Worm (Caenorhabditis elegans) whole organism, L4 larva: Measurements from ENCODE around the gene C04G2.10.
A peak's percentile ranks its signal among the peaks of the same experiment; 100 is the strongest.

Experiments used
- R02D3.7 ChIP-seq: fragments of 150-350 bp; sonication (generic microtip); optimal IDR thresholded peaks from 3 replicates; lab custom pipeline; 2014; ENCODE audit warnings: missing biosample characterization, missing genetic modification characterization
- ctbp-1 ChIP-seq: fragments of 200-800 bp; sonication (Bioruptor generic); IDR thresholded peaks from 2 replicates; pipeline ENCODE4 v1.3.6; 2022; ENCODE audit warnings: missing genetic modification reagents, missing genetic modification characterization, missing compliant biosample characterization
- daf-12 ChIP-seq: fragments of 150-350 bp; optimal IDR thresholded peaks from 2 replicates; lab custom pipeline; 2014; ENCODE audit warnings: missing biosample characterization, missing genetic modification reagents, missing genetic modification characterization
- egl-43 ChIP-seq: fragments of 200-800 bp; sonication (Bioruptor generic); IDR thresholded peaks from 2 replicates; pipeline ENCODE4 v1.3.6; 2022; ENCODE audit warnings: missing genetic modification reagents, missing genetic modification characterization, missing compliant biosample characterization
- fkh-10 ChIP-seq: fragments of 150-350 bp; optimal IDR thresholded peaks from 2 replicates; lab custom pipeline; 2014; ENCODE audit warnings: missing biosample characterization, missing genetic modification reagents, missing genetic modification characterization
- jun-1 ChIP-seq: fragments of 150-350 bp; optimal IDR thresholded peaks from 2 replicates; lab custom pipeline; 2014; ENCODE audit warnings: missing biosample characterization, missing genetic modification reagents, missing genetic modification characterization
- mdl-1 ChIP-seq, 2 experiments: fragments of 150-350 bp in 1 of 2; sonication (generic microtip) in 1 of 2; optimal IDR thresholded peaks; 2 replicates each; lab custom pipeline; 2014 to 2017; ENCODE audit warnings: missing biosample characterization in 2 of 2, missing genetic modification characterization in 2 of 2
- mep-1 ChIP-seq: fragments of 150-350 bp; sonication (generic microtip); optimal IDR thresholded peaks from 3 replicates; lab custom pipeline; 2014; ENCODE audit warnings: missing biosample characterization, missing genetic modification characterization
- nhr-10 ChIP-seq: fragments of 150-350 bp; optimal IDR thresholded peaks from 2 replicates; lab custom pipeline; 2014; ENCODE audit warnings: missing biosample characterization, missing genetic modification characterization
- nhr-42 ChIP-seq: fragments of 200-800 bp; sonication (Bioruptor generic); IDR thresholded peaks from 2 replicates; pipeline ENCODE4 v1.3.6; 2022; ENCODE audit warnings: missing genetic modification characterization, missing compliant biosample characterization
- nhr-48 ChIP-seq: sonication (generic microtip); optimal IDR thresholded peaks from 2 replicates; lab custom pipeline; 2016; ENCODE audit warnings: mild to moderate bottlenecking, missing genetic modification characterization, missing compliant biosample characterization
- unc-62 ChIP-seq, 3 experiments: fragments of 150-350 bp in 1 of 3; sonication (generic microtip); optimal IDR thresholded peaks in 2 of 3; peaks in 1 of 3; 1 replicate in 1 of 3; 2 replicates in 2 of 3; lab custom pipeline; 2014 to 2017; ENCODE audit warnings: missing biosample characterization in 3 of 3, missing genetic modification characterization in 3 of 3, missing genetic modification reagents in 3 of 3, missing genotype in 1 of 3

- TF ChIP-seq ctbp-1 (GFP tag; lab: Robert Waterston, UW) (no peak), nhr-48 (tag; lab: Kevin White, UChicago) (no peak), nhr-10 (tag; lab: Kevin White, UChicago) (no peak), R02D3.7 (tag; lab: Kevin White, UChicago) (no peak), jun-1 (tag; lab: Kevin White, UChicago) (no peak), mep-1 (tag; lab: Kevin White, UChicago) (no peak), mdl-1 (tag; optimal IDR thresholded peaks at IDR 0.05; lab: Kevin White, UChicago) (no peak), nhr-42 (GFP tag; lab: Robert Waterston, UW) (no peak), fkh-10 (GFP tag; lab: Kevin White, UChicago) (no peak), unc-62 (GFP tag; optimal IDR thresholded peaks at IDR 0.05 in 1 of 2; lab: Kevin White, UChicago) (peak in 1 of 2 experiments; percentile 96), unc-62 (tag; optimal IDR thresholded peaks at IDR 0.05; lab: Kevin White, UChicago) (no peak), egl-43 (no peak), daf-12 (no peak)
Observed at ce11 chrIV:10068266-10068665, 47.0 kb upstream of the C04G2.10 start.
